Fruit fly (Drosophila melanogaster): ENCODE measurements around the gene Sgs3.

The Sgs3 gene

dm6 chr3L:11523286-11523685 lies 11.3 kb downstream of the Sgs3 start (continued):
- TF ChIP-seq wek (GFP tag; optimal IDR thresholded peaks at IDR 0.05) (no peak), gem (tag; optimal IDR thresholded peaks at IDR 0.05) (no peak), inv (GFP tag; IDR thresholded peaks at IDR 0.05; ENCODE audit: partially characterized antibody) (peak; percentile 31; the same call in 1 of the 2 replicates), jing (GFP tag; optimal IDR thresholded peaks at IDR 0.05) (no peak), Atf-2 (GFP tag; optimal IDR thresholded peaks at IDR 0.05) (no peak), sr (GFP tag; IDR thresholded peaks at IDR 0.05) (no peak), Opbp (GFP tag; IDR thresholded peaks at IDR 0.05; ENCODE audit: partially characterized antibody) (peak; percentile 65), CG2875 (GFP tag; optimal IDR thresholded peaks at IDR 0.05) (no peak), Hmx (GFP tag; optimal IDR thresholded peaks at IDR 0.05) (no peak), CG4707 (GFP tag; optimal IDR thresholded peaks at IDR 0.05) (no peak), ERR (GFP tag; optimal IDR thresholded peaks at IDR 0.05) (no peak), CG17612 (GFP tag; IDR thresholded peaks at IDR 0.05) (no peak), chif (GFP tag; optimal IDR thresholded peaks at IDR 0.05) (no peak), CTCF (GFP tag; optimal IDR thresholded peaks at IDR 0.05) (peak; percentile 80), NC2α (GFP tag; optimal IDR thresholded peaks at IDR 0.05) (no peak), sob (GFP tag; IDR thresholded peaks at IDR 0.05) (no peak), fd96Cb (tag; optimal IDR thresholded peaks at IDR 0.05) (no peak), CG7556 (GFP tag; optimal IDR thresholded peaks at IDR 0.05) (no peak), H15 (GFP tag; IDR thresholded peaks at IDR 0.05) (no peak), CG7987 (GFP tag; optimal IDR thresholded peaks at IDR 0.05) (peak; percentile 24), nau (GFP tag; optimal IDR thresholded peaks at IDR 0.05) (no peak), br (optimal IDR thresholded peaks at IDR 0.05) (no peak), HmgD (GFP tag; optimal IDR thresholded peaks at IDR 0.05) (no peak), CG11085 (GFP tag; IDR thresholded peaks at IDR 0.05) (no peak), Drgx (GFP tag; IDR thresholded peaks at IDR 0.05) (no peak), Max (GFP tag; optimal IDR thresholded peaks at IDR 0.05) (no peak), Oaz (GFP tag; IDR thresholded peaks at IDR 0.05) (no peak), ato (GFP tag; IDR thresholded peaks at IDR 0.05; ENCODE audit: partially characterized antibody) (0 out of 2 replicates have a peak, but pooled peaks have one; percentile 13), Ravus (GFP tag; IDR thresholded peaks at IDR 0.05) (no peak), sna (GFP tag; IDR thresholded peaks at IDR 0.05; ENCODE audit: partially characterized antibody) (no peak), CG14710 (tag; optimal IDR thresholded peaks at IDR 0.05) (peak; percentile 7), gfzf (GFP tag; optimal IDR thresholded peaks at IDR 0.05) (no peak), CG43689 (GFP tag; IDR thresholded peaks at IDR 0.05) (no peak), Ada2b (GFP tag; IDR thresholded peaks at IDR 0.05) (no peak), CG6654 (GFP tag; optimal IDR thresholded peaks at IDR 0.05) (no peak), CG12299 (tag; optimal IDR thresholded peaks at IDR 0.05) (no peak), CG15601 (tag; optimal IDR thresholded peaks at IDR 0.05) (no peak), pum (GFP tag; optimal IDR thresholded peaks at IDR 0.05) (no peak), CG8765 (GFP tag; IDR thresholded peaks at IDR 0.05) (no peak), CG14441 (GFP tag; IDR thresholded peaks at IDR 0.05) (no peak), ewg (GFP tag; optimal IDR thresholded peaks at IDR 0.05) (no peak), CG17385 (GFP tag; optimal IDR thresholded peaks at IDR 0.05) (no peak), crp (GFP tag; optimal IDR thresholded peaks at IDR 0.05) (no peak), CG16863 (GFP tag; optimal IDR thresholded peaks at IDR 0.05) (no peak), gce (GFP tag; IDR thresholded peaks at IDR 0.05) (no peak), bigmax (GFP tag; optimal IDR thresholded peaks at IDR 0.05) (no peak), onecut (GFP tag; IDR thresholded peaks at IDR 0.05) (no peak), CG2712 (tag; optimal IDR thresholded peaks at IDR 0.05) (no peak), Trl (optimal IDR thresholded peaks at IDR 0.05) (no peak), Trl (GFP tag; optimal IDR thresholded peaks at IDR 0.05) (no peak), CG1602 (GFP tag; optimal IDR thresholded peaks at IDR 0.05) (no peak), Scr (GFP tag; IDR thresholded peaks at IDR 0.05; ENCODE audit: partially characterized antibody) (0 out of 2 replicates have a peak, but pooled peaks have one; percentile 33), Hsf (GFP tag; optimal IDR thresholded peaks at IDR 0.05) (no peak)

Measured in whole organism, embryonic.